Worm (Caenorhabditis elegans): ENCODE results near the gene unc-16.

- TF ChIP-seq W03F9.2 (tag; optimal IDR thresholded peaks at IDR 0.05) (no peak), him-1 (tag; optimal IDR thresholded peaks at IDR 0.05) (no peak), dao-5 (tag; optimal IDR thresholded peaks at IDR 0.05) (no peak)
Observed at ce11 chrIII:9497412-9497811, 48.6 kb upstream of the unc-16 start.

All from whole organism, L4/young adult.